Worm (Caenorhabditis elegans): ENCODE results near the gene K03H6.1.

- TF ChIP-seq ama-1 (optimal IDR thresholded peaks at IDR 0.05) = no peak
- no peak for TF ChIP-seq B0310.2 (tag; optimal IDR thresholded peaks at IDR 0.05)
- no peak for TF ChIP-seq ceh-13 (GFP tag; optimal IDR thresholded peaks at IDR 0.05)
- no peak for TF ChIP-seq tbx-37 (GFP tag; conservative IDR thresholded peaks at IDR 0.05)
- TF ChIP-seq sea-1 (GFP tag; conservative IDR thresholded peaks at IDR 0.05) = no peak
- no peak for TF ChIP-seq hmg-4 (GFP tag; optimal IDR thresholded peaks at IDR 0.05)
- no peak for TF ChIP-seq flt-1 (GFP tag; IDR thresholded peaks at IDR 0.05)
- TF ChIP-seq scrt-1 (GFP tag; IDR thresholded peaks at IDR 0.05) = no peak
- TF ChIP-seq tra-4 (tag; optimal IDR thresholded peaks at IDR 0.05) = no peak
- no peak for TF ChIP-seq pes-1 (GFP tag; IDR thresholded peaks at IDR 0.05)
- TF ChIP-seq ets-7 (tag; optimal IDR thresholded peaks at IDR 0.05) = no peak
- no peak for TF ChIP-seq hmbx-1 (tag; optimal IDR thresholded peaks at IDR 0.05)
Measured at ce11 chrIV:1512944-1513343, 10.6 kb upstream of the K03H6.1 start.
